Fruit fly (Drosophila melanogaster) whole organism, wandering third instar larva: ENCODE results near the gene GMF.
A peak's percentile ranks its signal among the peaks of the same experiment; 100 is the strongest.

Experiments
- Abd-B ChIP-seq: fragments of >200 bp; optimal IDR thresholded peaks from 2 replicates; lab custom pipeline; 2017; ENCODE audit warnings: missing biosample characterization, missing genetic modification characterization
- CG32264 ChIP-seq: fragments of 200-800 bp; sonication (Bioruptor generic); optimal IDR thresholded peaks from 2 replicates; lab custom pipeline; 2016; ENCODE audit warnings: missing biosample characterization, missing genetic modification characterization
- CG9705 ChIP-seq: fragments of 200-800 bp; sonication (Bioruptor generic); optimal IDR thresholded peaks from 2 replicates; lab custom pipeline; 2018; ENCODE audit warnings: missing biosample characterization, mild to moderate bottlenecking, missing genetic modification characterization
- CrebA ChIP-seq: fragments of 200-800 bp; sonication (Bioruptor generic); optimal IDR thresholded peaks from 2 replicates; lab custom pipeline; 2016; ENCODE audit warnings: missing biosample characterization, mild to moderate bottlenecking, missing genetic modification characterization, borderline replicate concordance
- Dfd ChIP-seq: fragments of >200 bp; optimal IDR thresholded peaks from 2 replicates; lab custom pipeline; 2017; ENCODE audit warnings: missing biosample characterization, missing genetic modification characterization
- Dif ChIP-seq: fragments of 200-275, 200-300 bp; sonication (Bioruptor generic); optimal IDR thresholded peaks from 2 replicates; lab custom pipeline; 2018; ENCODE audit warnings: missing biosample characterization, missing genetic modification characterization; ENCODE audit not compliant: partially characterized antibody
- GATAd ChIP-seq: sonication (Bioruptor generic); optimal IDR thresholded peaks from 2 replicates; lab custom pipeline; 2016; ENCODE audit warnings: missing biosample characterization, missing genetic modification characterization
- HLH106 ChIP-seq: fragments of 200-800 bp; optimal IDR thresholded peaks from 3 replicates; lab custom pipeline; 2019; ENCODE audit warnings: missing biosample characterization, mild to moderate bottlenecking, missing genetic modification characterization, moderate library complexity
- Hnf4 ChIP-seq: fragments of 200-800 bp; sonication (Bioruptor generic); optimal IDR thresholded peaks from 2 replicates; lab custom pipeline; 2016; ENCODE audit warnings: missing biosample characterization, mild to moderate bottlenecking, missing genetic modification characterization
- Hr78 ChIP-seq: fragments of >200 bp; optimal IDR thresholded peaks from 2 replicates; lab custom pipeline; 2017; ENCODE audit warnings: missing biosample characterization, missing genetic modification characterization
- Hr83 ChIP-seq: fragments of 200-300 bp; sonication (Bioruptor generic); optimal IDR thresholded peaks from 2 replicates; lab custom pipeline; 2016; ENCODE audit warnings: missing biosample characterization, mild to moderate bottlenecking, missing genetic modification characterization, moderate library complexity; ENCODE audit not compliant: poor library complexity, severe bottlenecking
- Jra ChIP-seq: sonication (Bioruptor generic); optimal IDR thresholded peaks from 2 replicates; lab custom pipeline; 2016; ENCODE audit warnings: missing biosample characterization, missing genetic modification characterization
- Mio ChIP-seq: sonication (Bioruptor generic); optimal IDR thresholded peaks from 2 replicates; lab custom pipeline; 2016; ENCODE audit warnings: missing biosample characterization, missing genetic modification characterization
- Myc ChIP-seq: fragments of >200 bp; optimal IDR thresholded peaks from 2 replicates; lab custom pipeline; 2017
- N ChIP-seq: fragments of >200 bp; optimal IDR thresholded peaks from 2 replicates; lab custom pipeline; 2018; ENCODE audit warnings: missing biosample characterization, missing external identifiers, missing genetic modification characterization
- OdsH ChIP-seq: fragments of 200-800 bp; sonication (Bioruptor generic); optimal IDR thresholded peaks from 2 replicates; lab custom pipeline; 2016; ENCODE audit warnings: missing biosample characterization, mild to moderate bottlenecking, missing genetic modification characterization
- Rel ChIP-seq, 2 experiments: fragments of 200-800 bp; sonication (Bioruptor generic) in 1 of 2; optimal IDR thresholded peaks; 2 replicates in 1 of 2; 3 replicates in 1 of 2; lab custom pipeline; 2016 to 2019; ENCODE audit warnings: mild to moderate bottlenecking in 2 of 2, missing biosample characterization in 2 of 2, missing genetic modification characterization in 2 of 2, moderate library complexity in 1 of 2
- Sp1 ChIP-seq: fragments of 200-800 bp; sonication (Bioruptor generic); optimal IDR thresholded peaks from 3 replicates; lab custom pipeline; 2019; ENCODE audit warnings: missing biosample characterization, mild to moderate bottlenecking, missing genetic modification characterization, moderate library complexity
- Vsx2 ChIP-seq: fragments of 200-300, 225-300 bp; sonication (Bioruptor generic); optimal IDR thresholded peaks from 2 replicates; lab custom pipeline; 2018; ENCODE audit warnings: missing biosample characterization, missing genetic modification characterization; ENCODE audit not compliant: partially characterized antibody
- br ChIP-seq: fragments of 200-800 bp; sonication (Bioruptor generic); optimal IDR thresholded peaks from 2 replicates; lab custom pipeline; 2016; ENCODE audit warnings: missing biosample characterization, missing genetic modification characterization
- brk ChIP-seq: fragments of 200-800 bp; sonication (Bioruptor generic); optimal IDR thresholded peaks from 2 replicates; lab custom pipeline; 2016; ENCODE audit warnings: missing biosample characterization, mild to moderate bottlenecking, missing genetic modification characterization
- dl ChIP-seq, 2 experiments: fragments of 175-275, 200-275 bp in 1 of 2; fragments of 200-275 bp in 1 of 2; sonication (Bioruptor generic); optimal IDR thresholded peaks; lab custom pipeline; 2018; ENCODE audit warnings: mild to moderate bottlenecking in 2 of 2, missing biosample characterization in 2 of 2, missing genetic modification characterization in 2 of 2, moderate library complexity in 2 of 2; ENCODE audit not compliant: partially characterized antibody in 2 of 2, insufficient read depth in 1 of 2
- dmrt93B ChIP-seq: fragments of 200-800 bp; sonication (Bioruptor generic); optimal IDR thresholded peaks from 2 replicates; lab custom pipeline; 2018; ENCODE audit warnings: missing biosample characterization, mild to moderate bottlenecking, missing genetic modification characterization
- dsf ChIP-seq: sonication (Bioruptor generic); optimal IDR thresholded peaks from 2 replicates; lab custom pipeline; 2016; ENCODE audit warnings: missing biosample characterization, missing genetic modification characterization, borderline replicate concordance
- ey ChIP-seq: fragments of 200-800 bp; sonication (Bioruptor generic); optimal IDR thresholded peaks from 2 replicates; lab custom pipeline; 2016; ENCODE audit warnings: missing biosample characterization, missing genetic modification characterization
- foxo ChIP-seq, 2 experiments: fragments of 200-800 bp; sonication (Bioruptor generic); optimal IDR thresholded peaks; 2 replicates in 1 of 2; 3 replicates in 1 of 2; lab custom pipeline; 2016 to 2017; ENCODE audit warnings: missing biosample characterization in 2 of 2, missing genetic modification characterization in 2 of 2
- fru ChIP-seq: fragments of 200-800 bp; sonication (Bioruptor generic); optimal IDR thresholded peaks from 3 replicates; lab custom pipeline; 2016; ENCODE audit warnings: missing biosample characterization, mild to moderate bottlenecking, missing genetic modification characterization
- h ChIP-seq: fragments of 200-800 bp; sonication (Bioruptor generic); optimal IDR thresholded peaks from 3 replicates; lab custom pipeline; 2016; ENCODE audit warnings: missing biosample characterization, mild to moderate bottlenecking, missing genetic modification characterization
- jim ChIP-seq: fragments of 175-275, 200-325 bp; sonication (Bioruptor generic); optimal IDR thresholded peaks from 2 replicates; lab custom pipeline; 2016; ENCODE audit warnings: missing biosample characterization, mild to moderate bottlenecking, missing genetic modification characterization
- lola ChIP-seq: fragments of >200 bp; optimal IDR thresholded peaks from 2 replicates; lab custom pipeline; 2017; ENCODE audit warnings: missing biosample characterization, missing genetic modification characterization
- pan ChIP-seq: fragments of >200 bp; optimal IDR thresholded peaks from 2 replicates; lab custom pipeline; 2017
- psq ChIP-seq: fragments of 200-800 bp; sonication (Bioruptor generic); optimal IDR thresholded peaks from 3 replicates; lab custom pipeline; 2017; ENCODE audit warnings: missing biosample characterization, mild to moderate bottlenecking, missing genetic modification characterization, moderate library complexity
- rgr ChIP-seq: fragments of 200-800 bp; sonication (Bioruptor generic); optimal IDR thresholded peaks from 3 replicates; lab custom pipeline; 2016; ENCODE audit warnings: missing biosample characterization, mild to moderate bottlenecking, missing genetic modification characterization
- sage ChIP-seq: fragments of 200-800 bp; sonication (Bioruptor generic); optimal IDR thresholded peaks from 2 replicates; lab custom pipeline; 2016; ENCODE audit warnings: missing biosample characterization, mild to moderate bottlenecking, missing genetic modification characterization
- sv ChIP-seq: fragments of 200-800 bp; sonication (Bioruptor generic); optimal IDR thresholded peaks from 3 replicates; lab custom pipeline; 2016; ENCODE audit warnings: missing biosample characterization, missing genetic modification characterization
- tai ChIP-seq: sonication (Bioruptor generic); optimal IDR thresholded peaks from 2 replicates; lab custom pipeline; 2016; ENCODE audit warnings: missing biosample characterization, missing genetic modification characterization
- usp ChIP-seq: fragments of >200 bp; optimal IDR thresholded peaks from 2 replicates; lab custom pipeline; 2017; ENCODE audit warnings: missing biosample characterization, missing genetic modification characterization
- woc ChIP-seq: sonication (Bioruptor generic); optimal IDR thresholded peaks from 2 replicates; lab custom pipeline; 2016; ENCODE audit warnings: missing biosample characterization, mild to moderate bottlenecking, missing genetic modification characterization

The GMF gene

DNA sequence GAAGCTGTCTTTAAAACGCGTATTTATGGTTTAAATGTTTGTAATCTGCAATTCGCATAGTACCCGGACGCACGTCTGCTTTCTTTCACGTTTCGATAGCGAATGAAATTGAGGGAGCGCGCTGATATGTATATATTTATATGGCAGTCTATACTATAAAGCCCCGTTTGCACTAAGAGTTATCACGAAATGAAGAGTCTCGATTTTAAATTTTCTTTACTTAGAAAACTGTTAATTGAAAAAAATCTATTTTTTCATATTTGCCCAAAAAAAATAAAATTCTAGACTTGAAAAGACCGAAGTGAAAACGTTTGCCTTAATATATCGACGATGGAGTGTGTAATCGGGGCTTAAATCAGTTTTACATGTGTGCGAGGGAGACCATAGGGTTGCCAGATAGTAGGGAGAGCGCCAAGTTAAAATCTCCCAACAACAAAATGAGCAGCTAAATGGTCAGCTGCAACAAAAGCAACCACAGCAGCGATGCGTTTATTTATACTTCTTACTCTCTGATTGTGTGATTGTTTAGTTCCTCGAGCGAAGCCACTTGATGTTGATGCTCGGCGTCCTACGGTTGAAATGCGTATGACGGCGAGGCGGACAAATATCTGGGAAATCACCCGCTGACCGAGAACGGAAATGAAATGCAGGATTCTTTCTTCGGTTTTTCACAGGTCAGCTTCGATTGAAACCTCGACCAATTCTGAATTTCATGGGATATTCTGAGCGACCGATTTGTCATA, 22.9 kb upstream of the GMF start, which contains the start of gene cact:
TSS of gene cact (minus strand) at position 693 of the 743 bp plus-strand sequence.
- TF ChIP-seq Rel (GFP tag; optimal IDR thresholded peaks at IDR 0.05; lab: Kevin White, UChicago) (peak; percentile 63), Rel (tag; optimal IDR thresholded peaks at IDR 0.05; lab: Kevin White, UChicago) (peak; percentile 97), sage (GFP tag; lab: Kevin White, UChicago) (peak; percentile 92), Vsx2 (no peak), CG9705 (GFP tag; lab: Kevin White, UChicago) (peak; percentile 69), Jra (GFP tag; lab: Kevin White, UChicago) (peak; percentile 84), dsf (peak; percentile 74), N (GFP tag; lab: Kevin White, UChicago) (peak; percentile 24), woc (peak; percentile 98), CG32264 (GFP tag; lab: Kevin White, UChicago) (peak; percentile 76), dl (GFP tag; optimal IDR thresholded peaks at IDR 0.05; lab: Kevin White, UChicago; ENCODE audit: insufficient read depth in 1 of 2, partially characterized antibody in 2 of 2) (peak in 1 of 2 experiments; percentile 78), Myc (lab: Kevin White, UChicago) (no peak), CrebA (GFP tag; lab: Kevin White, UChicago) (no peak), lola (GFP tag; lab: Kevin White, UChicago) (no peak), br (GFP tag; lab: Kevin White, UChicago) (peak; percentile 91), Dif (GFP tag; lab: Kevin White, UChicago) (peak; percentile 70), Abd-B (GFP tag; lab: Kevin White, UChicago) (no peak), rgr (GFP tag; lab: Kevin White, UChicago) (peak; percentile 96), brk (GFP tag; lab: Kevin White, UChicago) (peak; percentile 94), ey (peak; percentile 96), Hr83 (peak; percentile 66), jim (no peak), tai (GFP tag; lab: Kevin White, UChicago) (peak; percentile 90), Sp1 (GFP tag; lab: Kevin White, UChicago) (peak; percentile 89), psq (GFP tag; lab: Kevin White, UChicago) (peak; percentile 88), OdsH (GFP tag; lab: Kevin White, UChicago) (peak; percentile 94), GATAd (GFP tag; lab: Kevin White, UChicago) (peak; percentile 62), pan (lab: Kevin White, UChicago) (no peak), Mio (GFP tag; lab: Kevin White, UChicago) (peak; percentile 74), Dfd (GFP tag; lab: Kevin White, UChicago) (no peak), HLH106 (tag; lab: Kevin White, UChicago) (peak; percentile 91), Hr78 (GFP tag; lab: Kevin White, UChicago) (no peak), h (GFP tag; lab: Kevin White, UChicago) (peak; percentile 97), Hnf4 (GFP tag; lab: Kevin White, UChicago) (peak; percentile 94), fru (GFP tag; lab: Kevin White, UChicago) (peak; percentile 96), foxo (GFP tag; optimal IDR thresholded peaks at IDR 0.05; lab: Kevin White, UChicago) (peak; percentile 79 to 96), usp (GFP tag; lab: Kevin White, UChicago) (no peak), sv (GFP tag; lab: Kevin White, UChicago) (peak; percentile 90), dmrt93B (peak; percentile 82)
- TF ChIP-seq, all 38 proteins: peak for 28

DNA sequence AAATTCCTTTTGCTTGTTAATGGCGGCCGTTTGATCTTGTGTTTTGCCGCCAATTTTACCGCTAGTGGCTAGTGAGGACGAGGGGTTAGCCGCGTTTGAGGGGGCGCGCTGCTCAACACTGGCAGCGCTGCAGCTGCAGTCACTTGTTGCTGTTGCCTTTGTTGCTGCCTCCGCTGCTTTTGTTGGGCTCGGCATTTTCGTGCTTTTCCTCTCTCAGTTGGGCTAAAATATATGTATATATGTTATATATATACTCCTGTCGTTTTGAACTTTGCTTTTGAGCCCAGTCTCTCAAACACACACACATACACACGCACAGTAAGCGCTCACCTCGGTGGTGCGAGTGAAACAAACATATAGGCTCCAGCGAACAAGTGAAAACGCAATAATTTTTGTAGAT, 22.1 kb upstream of the GMF start:
- TF ChIP-seq rgr (GFP tag; lab: Kevin White, UChicago) (peak; percentile 28), N (GFP tag; lab: Kevin White, UChicago) (no peak), fru (GFP tag; lab: Kevin White, UChicago) (no peak), Dfd (GFP tag; lab: Kevin White, UChicago) (no peak), brk (GFP tag; lab: Kevin White, UChicago) (peak; percentile 7), dmrt93B (no peak), sage (GFP tag; lab: Kevin White, UChicago) (peak; percentile 74), Hnf4 (GFP tag; lab: Kevin White, UChicago) (peak; percentile 20), Sp1 (GFP tag; lab: Kevin White, UChicago) (no peak), woc (no peak), foxo (GFP tag; optimal IDR thresholded peaks at IDR 0.05; lab: Kevin White, UChicago) (no peak), Hr83 (no peak), Rel (GFP tag; optimal IDR thresholded peaks at IDR 0.05; lab: Kevin White, UChicago) (no peak), Rel (tag; optimal IDR thresholded peaks at IDR 0.05; lab: Kevin White, UChicago) (peak; percentile 60), br (GFP tag; lab: Kevin White, UChicago) (no peak)
- TF ChIP-seq, all 38 proteins: peak for 5
